Worm (Caenorhabditis elegans): ENCODE data around the gene iglr-1.

Gene iglr-1

DNA sequence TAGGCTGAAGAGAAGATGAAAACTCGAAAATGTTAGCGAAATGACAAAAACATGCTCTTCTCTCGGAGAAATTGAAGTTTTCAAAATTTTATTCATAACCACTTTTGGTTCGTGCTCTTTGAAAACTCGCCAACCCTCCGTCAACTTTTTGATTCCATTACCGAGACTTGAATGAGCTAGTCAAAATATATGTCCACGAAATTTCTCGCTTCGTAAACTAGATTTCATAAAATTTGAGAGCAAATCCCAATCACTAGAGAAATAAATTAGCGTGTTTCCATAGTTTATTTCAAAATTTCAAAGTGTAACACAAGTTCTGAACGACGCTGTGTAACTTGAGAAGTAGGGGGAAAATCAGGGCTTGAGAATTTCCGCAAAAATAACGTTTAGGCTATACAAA lies 2.6 kb upstream of the iglr-1 start:
- TF ChIP-seq aly-2 (tag; optimal IDR thresholded peaks at IDR 0.05) (no peak), nhr-21 (tag; optimal IDR thresholded peaks at IDR 0.05) (no peak), lsy-2 (tag; optimal IDR thresholded peaks at IDR 0.05) (no peak), ama-1 (optimal IDR thresholded peaks at IDR 0.05) (no peak), lin-39 (tag; optimal IDR thresholded peaks at IDR 0.05) (no peak), R02D3.7 (tag; optimal IDR thresholded peaks at IDR 0.05) (no peak), nhr-6 (tag; optimal IDR thresholded peaks at IDR 0.05) (no peak), nhr-77 (tag; optimal IDR thresholded peaks at IDR 0.05) (no peak), crh-2 (tag; optimal IDR thresholded peaks at IDR 0.05) (no peak), F13H6.1 (tag; optimal IDR thresholded peaks at IDR 0.05) (no peak), sma-3 (GFP tag; optimal IDR thresholded peaks at IDR 0.05) (no peak), nhr-11 (tag; optimal IDR thresholded peaks at IDR 0.05) (no peak)

DNA sequence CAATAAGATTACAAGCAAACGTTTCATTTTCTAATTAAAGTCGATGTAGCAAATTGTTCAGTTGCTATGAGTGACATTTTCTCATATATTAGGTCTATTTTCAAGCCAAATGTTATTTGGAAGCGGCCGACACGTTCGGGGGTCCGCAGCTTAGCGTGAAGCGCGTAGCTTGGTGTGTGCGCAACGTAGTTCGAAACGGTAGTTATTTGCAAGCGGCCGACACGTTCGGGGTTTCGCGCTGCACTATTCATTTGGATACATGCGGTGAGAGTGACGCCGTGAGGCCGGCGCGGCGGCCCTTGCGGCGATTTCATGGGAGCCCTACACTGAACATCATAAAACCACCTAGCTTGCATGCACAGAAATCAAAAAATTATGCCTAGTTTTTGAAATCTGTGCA lies 3.0 kb downstream of the iglr-1 start:
- TF ChIP-seq ZK546.5 (tag; optimal IDR thresholded peaks at IDR 0.05) (no peak), snpc-4 (tag; optimal IDR thresholded peaks at IDR 0.05) (peak; percentile 74), dmd-4 (tag; optimal IDR thresholded peaks at IDR 0.05) (no peak), elt-1 (tag; optimal IDR thresholded peaks at IDR 0.05) (no peak), nhr-10 (tag; optimal IDR thresholded peaks at IDR 0.05) (no peak), nhr-6 (tag; optimal IDR thresholded peaks at IDR 0.05) (no peak)

DNA sequence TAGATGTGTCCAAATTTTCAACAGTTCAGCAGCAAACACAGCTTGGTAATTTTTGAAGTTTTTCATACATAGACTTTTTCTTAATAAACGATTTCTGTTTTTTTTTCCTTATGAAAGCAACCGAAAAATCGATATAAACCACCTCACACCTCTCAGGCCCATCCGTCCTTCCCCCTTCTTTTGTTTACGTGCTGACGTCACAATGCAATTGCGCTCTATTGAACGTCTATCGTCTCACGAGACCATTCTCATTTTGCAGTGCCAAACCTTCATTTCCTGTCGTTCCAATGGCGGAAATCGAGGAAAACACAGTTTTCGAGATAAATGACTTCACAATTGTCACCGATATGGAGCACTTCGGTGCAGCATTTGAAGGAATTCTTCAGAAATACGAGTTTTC lies 7.9 kb downstream of the iglr-1 start, which contains the start of gene rbg-1:
Gene rbg-1, plus strand, starts transcription at position 260 of the 400 bp plus-strand sequence.
- TF ChIP-seq nhr-11 (tag; optimal IDR thresholded peaks at IDR 0.05) (no peak), nhr-21 (tag; optimal IDR thresholded peaks at IDR 0.05) (peak; percentile 30), Y55F3AM.14 (GFP tag; optimal IDR thresholded peaks at IDR 0.05) (no peak), nhr-237 (tag; optimal IDR thresholded peaks at IDR 0.05) (no peak), mab-5 (tag; optimal IDR thresholded peaks at IDR 0.05) (no peak), unc-55 (GFP tag; optimal IDR thresholded peaks at IDR 0.05) (peak; percentile 72), lsy-2 (tag; optimal IDR thresholded peaks at IDR 0.05) (peak; percentile 33 to 75), ztf-1 (GFP tag; conservative IDR thresholded peaks at IDR 0.05) (no peak), ceh-82 (tag; optimal IDR thresholded peaks at IDR 0.05) (no peak), R02D3.7 (tag; optimal IDR thresholded peaks at IDR 0.05) (no peak), skn-1 (tag; optimal IDR thresholded peaks at IDR 0.05) (no peak), snpc-4 (tag; optimal IDR thresholded peaks at IDR 0.05) (peak; percentile 56), mdl-1 (tag; optimal IDR thresholded peaks at IDR 0.05) (peak in 1 of 2 experiments; percentile 28), blmp-1 (tag; optimal IDR thresholded peaks at IDR 0.05; ENCODE audit: insufficient read depth) (no peak), ztf-11 (tag; optimal IDR thresholded peaks at IDR 0.05) (no peak), zag-1 (tag; optimal IDR thresholded peaks at IDR 0.05) (peak; percentile 23), fos-1 (tag; optimal IDR thresholded peaks at IDR 0.05) (peak; percentile 79), ztf-4 (tag; optimal IDR thresholded peaks at IDR 0.05) (peak; percentile 21), elt-1 (tag; optimal IDR thresholded peaks at IDR 0.05) (no peak), nhr-6 (tag; optimal IDR thresholded peaks at IDR 0.05) (peak; percentile 64), gmeb-1 (tag; optimal IDR thresholded peaks at IDR 0.05) (peak; percentile 52), lin-39 (tag; optimal IDR thresholded peaks at IDR 0.05) (no peak), F13H6.1 (tag; optimal IDR thresholded peaks at IDR 0.05) (peak; percentile 48), nhr-129 (tag; optimal IDR thresholded peaks at IDR 0.05) (peak; percentile 92), sma-3 (GFP tag; optimal IDR thresholded peaks at IDR 0.05) (peak; percentile 59), ZK546.5 (tag; optimal IDR thresholded peaks at IDR 0.05) (no peak), peb-1 (tag; optimal IDR thresholded peaks at IDR 0.05) (no peak), nhr-12 (tag; optimal IDR thresholded peaks at IDR 0.05) (no peak), crh-2 (tag; optimal IDR thresholded peaks at IDR 0.05) (peak; percentile 96), egl-27 (tag; optimal IDR thresholded peaks at IDR 0.05) (no peak), nhr-77 (tag; optimal IDR thresholded peaks at IDR 0.05) (no peak), mbf-1 (tag; optimal IDR thresholded peaks at IDR 0.05) (no peak), sem-4 (tag; optimal IDR thresholded peaks at IDR 0.05) (peak; percentile 18), dmd-4 (tag; optimal IDR thresholded peaks at IDR 0.05) (no peak), unc-39 (tag; optimal IDR thresholded peaks at IDR 0.05) (no peak), lin-11 (tag; optimal IDR thresholded peaks at IDR 0.05) (peak; percentile 66), nhr-23 (tag; optimal IDR thresholded peaks at IDR 0.05) (no peak), ceh-16 (tag; optimal IDR thresholded peaks at IDR 0.05) (no peak), aly-2 (tag; optimal IDR thresholded peaks at IDR 0.05) (no peak), lin-13 (GFP tag; optimal IDR thresholded peaks at IDR 0.05) (peak; percentile 75), sma-9 (GFP tag; optimal IDR thresholded peaks at IDR 0.05) (peak; percentile 64), sma-9 (tag; optimal IDR thresholded peaks at IDR 0.05) (no peak), C34F6.9 (tag; optimal IDR thresholded peaks at IDR 0.05) (peak; percentile 93), ama-1 (optimal IDR thresholded peaks at IDR 0.05) (no peak), elt-3 (tag; optimal IDR thresholded peaks at IDR 0.05) (no peak), alr-1 (tag; optimal IDR thresholded peaks at IDR 0.05) (no peak), unc-62 (GFP tag; optimal IDR thresholded peaks at IDR 0.05) (no peak), nhr-25 (tag; optimal IDR thresholded peaks at IDR 0.05) (peak; percentile 61), nhr-10 (tag; optimal IDR thresholded peaks at IDR 0.05) (no peak)

All from whole organism, L2 larva.